Worm (Caenorhabditis elegans) whole organism, L2 larva: ENCODE measurements around the gene R107.2.

Source experiments
- C34F6.9 ChIP-seq: fragments of 150-350 bp; optimal IDR thresholded peaks from 2 replicates; lab custom pipeline; 2014; ENCODE audit warnings: missing biosample characterization, missing genetic modification characterization
- F13H6.1 ChIP-seq: sonication (generic microtip); optimal IDR thresholded peaks from 2 replicates; lab custom pipeline; 2016; ENCODE audit warnings: missing genetic modification characterization, missing compliant biosample characterization
- R02D3.7 ChIP-seq: fragments of 150-350 bp; optimal IDR thresholded peaks from 2 replicates; lab custom pipeline; 2014; ENCODE audit warnings: missing biosample characterization, missing genetic modification characterization
- Y55F3AM.14 ChIP-seq: fragments of 200-800 bp; sonication (Bioruptor generic); optimal IDR thresholded peaks from 2 replicates; lab custom pipeline; 2018; ENCODE audit warnings: mild to moderate bottlenecking, missing genetic modification characterization, missing compliant biosample characterization
- ZK546.5 ChIP-seq: sonication (generic microtip); optimal IDR thresholded peaks from 2 replicates; lab custom pipeline; 2017; ENCODE audit warnings: missing biosample characterization, missing genetic modification characterization
- ama-1 ChIP-seq: fragments of 150-350 bp; optimal IDR thresholded peaks from 2 replicates; lab custom pipeline; 2018; ENCODE audit warnings: inconsistent platforms
- blmp-1 ChIP-seq: sonication (generic microtip); optimal IDR thresholded peaks from 2 replicates; lab custom pipeline; 2017; ENCODE audit warnings: missing genetic modification characterization, mild to moderate bottlenecking, missing compliant biosample characterization, antibody characterized with exemption, moderate library complexity; ENCODE audit not compliant: insufficient read depth
- ceh-16 ChIP-seq: fragments of 150-350 bp; optimal IDR thresholded peaks from 2 replicates; lab custom pipeline; 2014; ENCODE audit warnings: missing biosample characterization, missing genetic modification characterization
- ceh-82 ChIP-seq: fragments of 150-350 bp; optimal IDR thresholded peaks from 2 replicates; lab custom pipeline; 2014; ENCODE audit warnings: missing biosample characterization, missing genetic modification characterization
- crh-2 ChIP-seq: sonication (generic microtip); optimal IDR thresholded peaks from 2 replicates; lab custom pipeline; 2017; ENCODE audit warnings: missing biosample characterization, missing genetic modification characterization
- egl-27 ChIP-seq: sonication (generic microtip); optimal IDR thresholded peaks from 3 replicates; lab custom pipeline; 2017; ENCODE audit warnings: missing biosample characterization, missing genetic modification reagents, missing genetic modification characterization
- elt-1 ChIP-seq: fragments of 150-350 bp; optimal IDR thresholded peaks from 2 replicates; lab custom pipeline; 2014; ENCODE audit warnings: missing biosample characterization, missing genetic modification characterization
- elt-3 ChIP-seq: sonication (generic microtip); optimal IDR thresholded peaks from 2 replicates; lab custom pipeline; 2017; ENCODE audit warnings: missing biosample characterization, missing genetic modification characterization
- fos-1 ChIP-seq: fragments of 150-350 bp; optimal IDR thresholded peaks from 2 replicates; lab custom pipeline; 2014; ENCODE audit warnings: missing biosample characterization, missing genetic modification characterization
- gmeb-1 ChIP-seq: fragments of 150-350 bp; optimal IDR thresholded peaks from 2 replicates; lab custom pipeline; 2014; ENCODE audit warnings: missing biosample characterization, missing genetic modification characterization
- lin-13 ChIP-seq: fragments of 150-350 bp; optimal IDR thresholded peaks from 2 replicates; lab custom pipeline; 2014; ENCODE audit warnings: missing biosample characterization, missing genetic modification reagents, missing genetic modification characterization
- lin-39 ChIP-seq: fragments of 150-350 bp; optimal IDR thresholded peaks from 2 replicates; lab custom pipeline; 2014; ENCODE audit warnings: missing biosample characterization, missing genetic modification reagents, missing genetic modification characterization
- lsy-2 ChIP-seq, 2 experiments: fragments of 150-350 bp in 1 of 2; sonication (generic microtip) in 1 of 2; optimal IDR thresholded peaks; 2 replicates each; lab custom pipeline; 2014 to 2017; ENCODE audit warnings: missing biosample characterization in 2 of 2, missing genetic modification characterization in 2 of 2
- mdl-1 ChIP-seq, 2 experiments: fragments of 150-350 bp in 1 of 2; sonication (generic microtip) in 1 of 2; optimal IDR thresholded peaks; 2 replicates each; lab custom pipeline; 2017; ENCODE audit warnings: missing biosample characterization in 2 of 2, missing genetic modification characterization in 2 of 2
- nhr-12 ChIP-seq: fragments of 150-350 bp; optimal IDR thresholded peaks from 2 replicates; lab custom pipeline; 2014; ENCODE audit warnings: missing biosample characterization, missing genetic modification characterization
- nhr-21 ChIP-seq: fragments of 150-350 bp; optimal IDR thresholded peaks from 2 replicates; lab custom pipeline; 2014; ENCODE audit warnings: missing biosample characterization, missing genetic modification characterization
- nhr-23 ChIP-seq: fragments of 150-350 bp; optimal IDR thresholded peaks from 2 replicates; lab custom pipeline; 2014; ENCODE audit warnings: missing biosample characterization, missing genetic modification reagents, missing genetic modification characterization
- nhr-237 ChIP-seq: fragments of 150-350 bp; optimal IDR thresholded peaks from 2 replicates; lab custom pipeline; 2014; ENCODE audit warnings: missing biosample characterization, missing genetic modification characterization
- nhr-25 ChIP-seq: fragments of 150-350 bp; sonication (generic microtip); optimal IDR thresholded peaks from 3 replicates; lab custom pipeline; 2014; ENCODE audit warnings: missing biosample characterization, missing genetic modification characterization
- nhr-6 ChIP-seq: fragments of 150-350 bp; optimal IDR thresholded peaks from 2 replicates; lab custom pipeline; 2014; ENCODE audit warnings: missing biosample characterization, missing genetic modification characterization
- sem-4 ChIP-seq: fragments of 150-350 bp; optimal IDR thresholded peaks from 2 replicates; lab custom pipeline; 2014; ENCODE audit warnings: missing biosample characterization, missing genetic modification reagents, missing genetic modification characterization
- skn-1 ChIP-seq: sonication (generic microtip); optimal IDR thresholded peaks from 2 replicates; lab custom pipeline; 2017; ENCODE audit warnings: missing biosample characterization, missing genetic modification characterization
- sma-3 ChIP-seq: sonication (generic microtip); optimal IDR thresholded peaks from 2 replicates; lab custom pipeline; 2016; ENCODE audit warnings: missing genetic modification reagents, missing genetic modification characterization, missing compliant biosample characterization
- snpc-4 ChIP-seq: fragments of 150-350 bp; optimal IDR thresholded peaks from 2 replicates; lab custom pipeline; 2014; ENCODE audit warnings: missing biosample characterization, missing genetic modification characterization
- unc-55 ChIP-seq: fragments of 150-350 bp; sonication (generic microtip); optimal IDR thresholded peaks from 3 replicates; lab custom pipeline; 2014; ENCODE audit warnings: missing biosample characterization, missing genetic modification reagents, missing genetic modification characterization
- unc-62 ChIP-seq: fragments of 150-350 bp; optimal IDR thresholded peaks from 2 replicates; lab custom pipeline; 2014; ENCODE audit warnings: missing biosample characterization, missing genetic modification reagents, missing genetic modification characterization
- zag-1 ChIP-seq: fragments of 150-350 bp; optimal IDR thresholded peaks from 2 replicates; lab custom pipeline; 2014; ENCODE audit warnings: missing biosample characterization, missing genetic modification characterization
- ztf-1 ChIP-seq: fragments of 200-800 bp; sonication (Bioruptor generic); conservative IDR thresholded peaks from 2 replicates; pipeline ENCODE4 v1.3.6; 2022; ENCODE audit warnings: missing genetic modification characterization, missing compliant biosample characterization
- ztf-11 ChIP-seq: sonication (generic microtip); optimal IDR thresholded peaks from 2 replicates; lab custom pipeline; 2017; ENCODE audit warnings: missing biosample characterization, missing genetic modification characterization
- ztf-4 ChIP-seq: fragments of 150-350 bp; optimal IDR thresholded peaks from 2 replicates; lab custom pipeline; 2014; ENCODE audit warnings: missing biosample characterization, missing genetic modification characterization

Gene R107.2

ce11 chrIII:9072704-9073103, 27.0 kb upstream of the R107.2 start:
- TF ChIP-seq F13H6.1 (no peak), ceh-16 (tag; lab: Kevin White, UChicago) (no peak), mdl-1 (tag; optimal IDR thresholded peaks at IDR 0.05; lab: Kevin White, UChicago) (no peak), lsy-2 (tag; optimal IDR thresholded peaks at IDR 0.05; lab: Kevin White, UChicago) (no peak), R02D3.7 (tag; lab: Kevin White, UChicago) (no peak), nhr-21 (tag; lab: Kevin White, UChicago) (no peak), nhr-12 (tag; lab: Kevin White, UChicago) (no peak), skn-1 (tag; lab: Kevin White, UChicago) (no peak), ceh-82 (tag; lab: Kevin White, UChicago) (no peak)

- no peak for TF ChIP-seq nhr-23 (tag; lab: Kevin White, UChicago)
- TF ChIP-seq ZK546.5 (tag; lab: Kevin White, UChicago), result no peak
- no peak for TF ChIP-seq nhr-237 (tag; lab: Kevin White, UChicago)
- TF ChIP-seq lin-39, result no peak
- TF ChIP-seq snpc-4 (tag; lab: Kevin White, UChicago), result no peak
- no peak for TF ChIP-seq R02D3.7 (tag; lab: Kevin White, UChicago)
- TF ChIP-seq nhr-25 (tag; lab: Kevin White, UChicago), result no peak
- no peak for TF ChIP-seq C34F6.9 (tag; lab: Kevin White, UChicago)
- TF ChIP-seq ama-1 (lab: Kevin White, UChicago), result no peak
- no peak for TF ChIP-seq fos-1 (tag; lab: Kevin White, UChicago)
- no peak for TF ChIP-seq crh-2 (tag; lab: Kevin White, UChicago)
- no peak for TF ChIP-seq ztf-1 (GFP tag; lab: Robert Waterston, UW)
- no peak for TF ChIP-seq blmp-1 (tag; lab: Kevin White, UChicago)
- no peak for TF ChIP-seq sma-3 (GFP tag; lab: Kevin White, UChicago)
- no peak for TF ChIP-seq egl-27
- no peak for TF ChIP-seq ceh-16 (tag; lab: Kevin White, UChicago)
- TF ChIP-seq gmeb-1 (tag; lab: Kevin White, UChicago), result no peak
Observed at ce11 chrIII:9071372-9071771, 25.6 kb upstream of the R107.2 start, which contains the start of gene lin-12. lin-12 (minus strand) TSS chrIII:9071472.

ce11 chrIII:9069712-9070111, 24.0 kb upstream of the R107.2 start:
- TF ChIP-seq nhr-6 (no peak), elt-3 (tag; lab: Kevin White, UChicago) (no peak), R02D3.7 (tag; lab: Kevin White, UChicago) (no peak), skn-1 (tag; lab: Kevin White, UChicago) (no peak), crh-2 (tag; lab: Kevin White, UChicago) (no peak), sem-4 (no peak), nhr-12 (tag; lab: Kevin White, UChicago) (no peak), ceh-82 (tag; lab: Kevin White, UChicago) (no peak), egl-27 (no peak), blmp-1 (tag; lab: Kevin White, UChicago) (no peak), unc-55 (no peak), nhr-237 (tag; lab: Kevin White, UChicago) (no peak), elt-1 (tag; lab: Kevin White, UChicago) (no peak), C34F6.9 (tag; lab: Kevin White, UChicago) (no peak), gmeb-1 (tag; lab: Kevin White, UChicago) (no peak), Y55F3AM.14 (GFP tag; lab: Kevin White, UChicago) (no peak), lin-13 (GFP tag; lab: Kevin White, UChicago) (no peak)

- TF ChIP-seq unc-62 (GFP tag; lab: Kevin White, UChicago) (no peak), unc-55 (no peak), ztf-4 (tag; lab: Kevin White, UChicago) (no peak), sma-3 (GFP tag; lab: Kevin White, UChicago) (no peak), elt-3 (tag; lab: Kevin White, UChicago) (no peak), zag-1 (tag; lab: Kevin White, UChicago) (no peak), crh-2 (tag; lab: Kevin White, UChicago) (peak; percentile 21), R02D3.7 (tag; lab: Kevin White, UChicago) (no peak), ztf-11 (tag; lab: Kevin White, UChicago) (no peak), lsy-2 (tag; optimal IDR thresholded peaks at IDR 0.05; lab: Kevin White, UChicago) (peak in 1 of 2 experiments; percentile 35), nhr-21 (tag; lab: Kevin White, UChicago) (no peak)
Observed at ce11 chrIII:9060267-9060666, 14.5 kb upstream of the R107.2 start.
